Worm (Caenorhabditis elegans): ENCODE results near the gene Y38F1A.2.

DNA sequence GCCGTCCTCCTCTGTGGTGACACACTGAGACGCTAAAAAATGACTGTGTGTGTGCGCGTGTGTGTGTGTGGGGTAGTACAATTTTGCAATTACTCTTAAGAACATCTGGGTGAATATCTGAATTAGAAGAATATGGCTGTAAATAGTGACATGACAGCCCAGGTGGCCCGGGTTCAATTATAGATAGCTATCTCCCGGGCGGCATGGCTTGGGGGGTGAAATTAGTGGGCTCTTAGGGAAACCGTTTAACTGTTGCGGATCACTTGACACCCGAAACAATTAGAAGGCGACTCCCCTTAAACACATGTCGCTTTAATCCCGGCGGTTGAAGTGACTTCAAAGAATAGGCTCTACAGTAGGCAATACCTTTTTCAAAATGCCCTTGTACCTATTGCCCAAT lies 35.4 kb downstream of the Y38F1A.2 start:
- no peak for TF ChIP-seq him-1 (tag; optimal IDR thresholded peaks at IDR 0.05)
- TF ChIP-seq dao-5 (tag; optimal IDR thresholded peaks at IDR 0.05) = no peak
- TF ChIP-seq W03F9.2 (tag; optimal IDR thresholded peaks at IDR 0.05) = no peak
